Fruit fly (Drosophila melanogaster): ENCODE results near the gene S6kII.

S6kII gene

DNA sequence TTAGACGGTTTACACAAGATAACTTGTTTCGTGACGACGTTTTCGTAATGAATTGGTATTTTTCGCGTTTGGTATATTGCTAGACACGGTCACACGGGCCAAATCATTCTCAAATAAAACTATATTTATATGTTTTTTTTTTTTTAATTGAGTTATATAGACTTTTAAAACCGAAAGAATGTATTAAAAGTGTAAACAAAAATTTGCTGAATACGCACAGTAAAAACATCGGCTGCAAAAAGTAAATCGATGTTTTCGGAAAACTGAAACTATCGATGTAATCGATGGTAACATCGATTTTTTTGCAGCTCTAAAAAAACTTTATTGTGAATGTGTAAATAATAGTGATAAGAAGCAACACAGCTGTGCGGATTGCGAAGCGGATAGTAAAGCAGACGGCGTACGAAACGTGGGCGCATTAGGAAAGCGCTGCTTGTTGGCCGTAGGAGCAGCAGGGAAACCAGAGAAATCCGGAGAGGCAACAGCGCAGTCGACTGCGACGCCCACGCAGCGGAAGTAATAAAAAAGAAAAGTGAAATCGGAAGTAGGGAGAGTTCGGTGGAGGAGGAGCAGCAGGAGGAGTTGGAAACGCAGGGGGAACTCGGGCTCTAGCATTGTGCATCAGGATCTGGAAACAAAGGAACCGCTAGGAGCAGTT, at the start of gene S6kII:
TSS of gene S6kII (plus strand) at position 301 of the 658 bp plus-strand sequence.
- TF ChIP-seq CG32121 (GFP tag; IDR thresholded peaks at IDR 0.05), result no peak

DNA sequence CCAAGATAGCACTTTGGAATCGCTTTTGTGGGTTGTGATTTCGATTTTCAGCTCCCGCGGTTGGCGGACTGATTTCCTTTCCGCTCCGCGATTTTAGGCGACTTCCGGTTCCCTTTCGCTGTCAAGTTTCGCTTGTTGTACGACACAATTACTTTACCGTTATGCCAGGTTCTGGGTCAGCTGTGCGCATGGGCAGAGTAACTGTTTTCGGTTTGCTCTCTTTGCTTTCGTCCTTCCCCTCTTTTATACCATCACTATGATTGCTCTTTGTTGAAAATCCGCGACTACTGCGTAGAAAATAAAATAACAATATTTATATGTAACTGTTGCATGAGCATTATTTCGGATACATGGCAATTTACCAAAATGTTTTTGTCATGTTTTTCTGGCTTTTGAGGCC, 49.2 kb upstream of the S6kII start:
- TF ChIP-seq Pif1A (GFP tag; optimal IDR thresholded peaks at IDR 0.05) (no peak), gl (tag; optimal IDR thresholded peaks at IDR 0.05) (no peak), CG10348 (GFP tag; IDR thresholded peaks at IDR 0.05) (no peak), CG13204 (GFP tag; optimal IDR thresholded peaks at IDR 0.05) (no peak), CG8159 (tag; optimal IDR thresholded peaks at IDR 0.05) (no peak), CG14655 (GFP tag; optimal IDR thresholded peaks at IDR 0.05) (no peak), CG15710 (tag; optimal IDR thresholded peaks at IDR 0.05) (no peak), D1 (tag; optimal IDR thresholded peaks at IDR 0.05) (no peak), CG17806 (tag; optimal IDR thresholded peaks at IDR 0.05) (no peak), CG34367 (tag; optimal IDR thresholded peaks at IDR 0.05) (no peak), CG12605 (GFP tag; IDR thresholded peaks at IDR 0.05) (no peak), rn (GFP tag; IDR thresholded peaks at IDR 0.05) (no peak), CG8301 (tag; optimal IDR thresholded peaks at IDR 0.05) (no peak), CG4496 (GFP tag; IDR thresholded peaks at IDR 0.05) (no peak), Pif1B (GFP tag; optimal IDR thresholded peaks at IDR 0.05) (no peak), EcR (GFP tag; optimal IDR thresholded peaks at IDR 0.05) (no peak), Snoo (tag; optimal IDR thresholded peaks at IDR 0.05) (no peak), CG32121 (GFP tag; IDR thresholded peaks at IDR 0.05) (no peak), Ets98B (GFP tag; IDR thresholded peaks at IDR 0.05) (no peak)

DNA sequence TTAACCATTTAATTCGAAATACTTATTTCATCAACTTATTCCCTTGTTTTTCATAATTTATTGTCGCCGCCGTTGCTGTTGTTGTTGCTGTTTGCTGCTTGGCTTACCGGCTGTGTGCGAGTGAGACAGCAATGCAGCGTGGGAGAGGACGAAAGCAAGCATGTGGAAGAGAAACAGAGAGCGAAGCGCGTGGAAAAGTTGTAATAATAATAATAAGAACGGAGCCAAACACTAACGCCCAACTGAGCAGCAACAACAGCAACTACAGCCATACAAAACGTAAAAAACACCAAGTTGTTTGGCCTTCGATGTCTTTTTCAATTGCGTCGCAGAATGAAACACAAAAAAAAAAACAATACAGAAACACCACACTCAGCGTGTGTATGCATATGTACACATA, 48.6 kb upstream of the S6kII start:
- TF ChIP-seq CG32121 (GFP tag; IDR thresholded peaks at IDR 0.05) (0 out of 2 replicates have a peak, but pooled peaks have one; percentile 18), CG4496 (GFP tag; IDR thresholded peaks at IDR 0.05) (peak; percentile 38; the same call in 1 of the 3 replicates), Pif1A (GFP tag; optimal IDR thresholded peaks at IDR 0.05) (peak; percentile 5), CG8159 (tag; optimal IDR thresholded peaks at IDR 0.05) (no peak), Ets98B (GFP tag; IDR thresholded peaks at IDR 0.05) (no peak), fd96Ca (GFP tag; IDR thresholded peaks at IDR 0.05) (0 out of 3 replicates have a peak, but pooled peaks have one; percentile 9), gl (tag; optimal IDR thresholded peaks at IDR 0.05) (peak; percentile 9), CG14655 (GFP tag; optimal IDR thresholded peaks at IDR 0.05) (peak; percentile 35), CG12605 (GFP tag; IDR thresholded peaks at IDR 0.05) (peak; percentile 47), rn (GFP tag; IDR thresholded peaks at IDR 0.05) (no peak)

DNA sequence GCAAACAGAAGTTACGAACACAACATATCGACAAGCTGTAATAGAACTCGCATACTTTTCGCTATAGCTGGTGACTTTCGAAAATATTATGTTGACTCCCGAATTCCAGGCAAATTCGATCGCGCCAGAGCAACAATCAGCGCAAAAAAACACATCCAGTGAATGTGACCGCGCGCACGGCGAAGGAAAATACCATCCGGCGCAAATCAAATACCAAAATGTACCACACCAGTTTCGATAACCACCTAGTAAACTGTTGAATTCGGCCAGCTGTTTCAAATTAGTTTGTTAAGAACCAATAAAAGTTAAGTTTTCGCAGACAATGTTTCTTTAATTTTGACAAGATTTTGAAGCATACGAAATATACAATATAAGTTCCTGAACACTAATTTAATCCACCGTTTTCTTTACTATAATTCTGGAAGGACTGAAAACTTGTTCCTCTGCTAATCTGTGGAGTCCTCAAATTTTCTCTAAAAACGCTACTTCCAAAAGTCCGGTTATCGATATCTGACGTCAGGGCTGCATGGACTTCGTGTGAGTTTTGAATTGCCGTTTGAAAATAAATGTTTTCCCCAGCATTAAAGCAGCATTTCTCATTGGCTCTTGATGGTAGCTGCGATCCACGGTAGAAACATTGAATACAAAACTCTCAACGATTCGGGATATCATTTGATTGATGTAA, 47.8 kb upstream of the S6kII start, which contains the start of the genes Cp110 and CG12576:
TSS of gene Cp110 (plus strand) at position 223 of the 685 bp plus-strand sequence.
TSS of gene CG12576 (minus strand) at position 498 of the 685 bp plus-strand sequence.
- TF ChIP-seq EcR (GFP tag; optimal IDR thresholded peaks at IDR 0.05), result no peak
- no peak for TF ChIP-seq rn (GFP tag; IDR thresholded peaks at IDR 0.05)
- no peak for TF ChIP-seq CG32121 (GFP tag; IDR thresholded peaks at IDR 0.05)
- TF ChIP-seq CG15710 (tag; optimal IDR thresholded peaks at IDR 0.05), result no peak
- TF ChIP-seq CG34367 (tag; optimal IDR thresholded peaks at IDR 0.05), result no peak
- no peak for TF ChIP-seq CG12605 (GFP tag; IDR thresholded peaks at IDR 0.05)
- TF ChIP-seq CG9948 (tag; optimal IDR thresholded peaks at IDR 0.05), result no peak
- no peak for TF ChIP-seq Pif1B (GFP tag; optimal IDR thresholded peaks at IDR 0.05)

DNA sequence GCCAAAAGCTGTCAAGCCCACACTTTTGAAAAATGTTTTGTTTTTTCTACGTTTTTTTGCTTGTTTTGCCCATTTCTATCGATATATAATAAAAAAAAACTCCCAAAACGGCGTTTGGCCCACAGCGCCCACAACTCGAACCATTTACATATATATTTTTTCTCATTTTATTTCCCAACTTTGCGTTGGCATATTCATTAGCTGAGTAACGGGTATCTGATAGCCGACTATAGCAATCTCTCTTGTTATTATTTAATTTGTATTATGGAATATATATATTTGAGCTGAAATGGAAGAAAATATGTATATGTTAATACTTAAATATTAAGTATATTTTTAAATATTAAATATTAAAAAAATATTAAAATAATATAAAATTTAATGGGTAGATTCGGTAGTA, 43.3 kb upstream of the S6kII start:
- TF ChIP-seq CG8301 (tag; optimal IDR thresholded peaks at IDR 0.05) (no peak), Snoo (tag; optimal IDR thresholded peaks at IDR 0.05) (no peak), Pif1B (GFP tag; optimal IDR thresholded peaks at IDR 0.05) (no peak), CG8159 (tag; optimal IDR thresholded peaks at IDR 0.05) (no peak), CG13204 (GFP tag; optimal IDR thresholded peaks at IDR 0.05) (no peak), CG34367 (tag; optimal IDR thresholded peaks at IDR 0.05) (no peak), gl (tag; optimal IDR thresholded peaks at IDR 0.05) (no peak), CG12605 (GFP tag; IDR thresholded peaks at IDR 0.05) (no peak), CG9948 (tag; optimal IDR thresholded peaks at IDR 0.05) (no peak), D1 (tag; optimal IDR thresholded peaks at IDR 0.05) (no peak), CG10348 (GFP tag; IDR thresholded peaks at IDR 0.05) (no peak), CG32121 (GFP tag; IDR thresholded peaks at IDR 0.05) (no peak), CG15710 (tag; optimal IDR thresholded peaks at IDR 0.05) (no peak)

DNA sequence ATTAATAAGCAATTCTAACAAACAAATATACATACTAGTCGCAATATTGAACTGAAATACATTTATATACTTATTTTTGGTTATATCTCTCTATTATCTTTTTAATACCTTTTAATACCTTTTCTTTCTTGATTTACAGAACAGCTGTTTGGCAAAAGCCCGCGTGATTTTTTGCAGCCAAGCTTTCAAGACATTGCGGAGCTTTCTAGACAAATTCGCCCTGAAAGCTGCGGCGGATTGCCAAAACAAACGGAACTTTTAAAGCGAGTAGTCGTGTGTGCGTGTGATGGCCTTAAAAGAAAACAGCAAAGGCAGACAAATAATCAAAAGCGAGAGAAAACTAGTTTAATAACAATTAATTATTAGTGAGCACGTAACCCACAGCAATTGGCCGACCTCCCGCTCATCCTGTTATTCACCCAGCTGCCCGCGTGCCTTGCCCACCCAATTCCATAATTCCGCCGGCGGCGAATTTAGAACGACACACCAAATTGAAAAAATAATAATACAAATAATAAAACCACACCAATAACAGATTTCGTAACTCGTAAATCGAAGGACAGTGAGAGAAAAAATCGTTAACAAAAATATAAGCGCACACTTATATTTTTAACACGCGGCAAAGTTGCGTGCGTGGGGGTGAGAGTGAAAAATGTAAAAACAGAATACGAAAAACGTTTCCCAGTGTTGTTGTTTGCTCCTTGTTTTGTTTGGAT, 42.7 kb upstream of the S6kII start:
- TF ChIP-seq CG34367 (tag; optimal IDR thresholded peaks at IDR 0.05) (no peak), Ets98B (GFP tag; IDR thresholded peaks at IDR 0.05) (no peak), EcR (GFP tag; optimal IDR thresholded peaks at IDR 0.05) (no peak), CG12605 (GFP tag; IDR thresholded peaks at IDR 0.05) (no peak), CG17806 (tag; optimal IDR thresholded peaks at IDR 0.05) (no peak), CG10348 (GFP tag; IDR thresholded peaks at IDR 0.05) (no peak), Snoo (tag; optimal IDR thresholded peaks at IDR 0.05) (no peak), fd96Ca (GFP tag; IDR thresholded peaks at IDR 0.05) (no peak), gl (tag; optimal IDR thresholded peaks at IDR 0.05) (no peak)

Data from whole organism, pupa.